Worm (Caenorhabditis elegans): ENCODE measurements around the gene rpn-13.

DNA sequence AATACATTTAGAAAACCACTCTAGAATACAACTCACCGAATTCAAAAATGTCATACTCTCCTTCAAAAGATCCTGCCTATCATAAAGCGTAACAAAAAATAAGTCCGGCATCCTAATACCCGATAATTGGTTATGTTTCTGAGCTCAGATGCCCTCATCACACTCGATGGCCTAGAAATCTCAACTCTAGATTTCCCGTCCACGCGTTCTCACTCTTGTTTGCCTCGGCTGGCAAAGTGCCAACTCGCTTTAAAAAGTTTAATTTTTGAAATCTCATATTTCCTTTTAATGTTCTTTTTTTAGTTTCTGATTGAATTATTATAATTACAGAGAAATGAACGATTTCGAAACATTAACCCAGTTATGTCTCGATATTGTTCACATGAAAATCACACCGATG lies 26.0 kb upstream of the rpn-13 start, which contains the start of the genes C56G2.15 and thoc-2:
- TF ChIP-seq nhr-237 (tag; optimal IDR thresholded peaks at IDR 0.05) (no peak), unc-62 (GFP tag; optimal IDR thresholded peaks at IDR 0.05 in 1 of 2) (no peak), unc-62 (tag; optimal IDR thresholded peaks at IDR 0.05) (no peak), hlh-11 (tag; optimal IDR thresholded peaks at IDR 0.05) (no peak), ztf-11 (tag; optimal IDR thresholded peaks at IDR 0.05) (no peak), pha-4 (GFP tag; IDR thresholded peaks at IDR 0.05) (no peak), pha-4 (tag; optimal IDR thresholded peaks at IDR 0.05) (no peak), aly-2 (tag; optimal IDR thresholded peaks at IDR 0.05) (no peak), lin-15B (tag; optimal IDR thresholded peaks at IDR 0.05) (no peak), lin-13 (GFP tag; optimal IDR thresholded peaks at IDR 0.05) (no peak)
